Fruit fly (Drosophila melanogaster) Kc167 (cell line): ENCODE results near the gene CG43235.

Experiments used
- Myc ChIP-seq: fragments of >200 bp; optimal IDR thresholded peaks from 2 replicates; lab custom pipeline; 2017; ENCODE audit warnings: missing external identifiers
- Sin3A ChIP-seq: fragments of >200 bp; optimal IDR thresholded peaks from 2 replicates; lab custom pipeline; 2018; ENCODE audit warnings: missing external identifiers
- h ChIP-seq: fragments of >200 bp; optimal IDR thresholded peaks from 3 replicates; lab custom pipeline; 2018; ENCODE audit warnings: missing external identifiers
- psq ChIP-seq: fragments of >200 bp; optimal IDR thresholded peaks from 2 replicates; lab custom pipeline; 2017; ENCODE audit warnings: missing external identifiers
- ttk ChIP-seq: sonication (Bioruptor generic); optimal IDR thresholded peaks from 2 replicates; lab custom pipeline; 2017; ENCODE audit warnings: missing external identifiers

DNA sequence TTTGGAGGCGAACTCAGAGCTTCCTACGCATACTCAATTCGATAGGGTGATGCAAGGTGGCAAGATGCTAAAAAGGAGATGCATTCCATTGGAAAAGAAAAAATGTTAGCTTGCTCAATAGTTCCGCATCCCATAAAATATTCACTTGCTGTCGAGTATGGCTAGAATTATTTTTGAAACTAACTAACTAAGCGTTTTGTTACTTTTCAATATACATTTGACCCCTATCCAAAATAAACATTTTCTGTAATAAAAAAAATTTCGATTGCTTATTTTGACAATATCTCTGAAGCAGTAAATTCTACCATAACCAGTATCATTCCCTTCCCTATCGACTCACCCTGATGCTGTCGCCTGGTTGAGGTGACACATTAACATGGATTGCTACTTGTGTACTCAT lies 10.7 kb downstream of the CG43235 start:
- TF ChIP-seq h (lab: Kevin White, UChicago) (no peak), psq (lab: Kevin White, UChicago) (no peak), Sin3A (lab: Kevin White, UChicago) (no peak), ttk (lab: Kevin White, UChicago) (no peak), Myc (lab: Kevin White, UChicago) (no peak)
